Worm (Caenorhabditis elegans) whole organism, L2 larva: ENCODE measurements around the gene ugt-5.

Experiments used
- C34F6.9 ChIP-seq: fragments of 150-350 bp; optimal IDR thresholded peaks from 2 replicates; lab custom pipeline; 2014; ENCODE audit warnings: missing biosample characterization, missing genetic modification characterization
- blmp-1 ChIP-seq: sonication (generic microtip); optimal IDR thresholded peaks from 2 replicates; lab custom pipeline; 2017; ENCODE audit warnings: missing genetic modification characterization, mild to moderate bottlenecking, missing compliant biosample characterization, antibody characterized with exemption, moderate library complexity; ENCODE audit not compliant: insufficient read depth
- ceh-82 ChIP-seq: fragments of 150-350 bp; optimal IDR thresholded peaks from 2 replicates; lab custom pipeline; 2014; ENCODE audit warnings: missing biosample characterization, missing genetic modification characterization
- crh-2 ChIP-seq: sonication (generic microtip); optimal IDR thresholded peaks from 2 replicates; lab custom pipeline; 2017; ENCODE audit warnings: missing biosample characterization, missing genetic modification characterization
- mdl-1 ChIP-seq, 2 experiments: fragments of 150-350 bp in 1 of 2; sonication (generic microtip) in 1 of 2; optimal IDR thresholded peaks; 2 replicates each; lab custom pipeline; 2017; ENCODE audit warnings: missing biosample characterization in 2 of 2, missing genetic modification characterization in 2 of 2
- nhr-10 ChIP-seq: sonication (generic microtip); optimal IDR thresholded peaks from 2 replicates; lab custom pipeline; 2017; ENCODE audit warnings: missing biosample characterization, missing genetic modification characterization
- nhr-11 ChIP-seq: fragments of 150-350 bp; optimal IDR thresholded peaks from 2 replicates; lab custom pipeline; 2014; ENCODE audit warnings: missing biosample characterization, missing genetic modification characterization
- nhr-77 ChIP-seq: fragments of 150-350 bp; optimal IDR thresholded peaks from 2 replicates; lab custom pipeline; 2014; ENCODE audit warnings: missing biosample characterization, missing genetic modification characterization
- skn-1 ChIP-seq: sonication (generic microtip); optimal IDR thresholded peaks from 2 replicates; lab custom pipeline; 2017; ENCODE audit warnings: missing biosample characterization, missing genetic modification characterization
- snpc-4 ChIP-seq: fragments of 150-350 bp; optimal IDR thresholded peaks from 2 replicates; lab custom pipeline; 2014; ENCODE audit warnings: missing biosample characterization, missing genetic modification characterization
- unc-39 ChIP-seq: fragments of 150-350 bp; optimal IDR thresholded peaks from 2 replicates; lab custom pipeline; 2014; ENCODE audit warnings: missing biosample characterization, missing genetic modification characterization
- unc-62 ChIP-seq: fragments of 150-350 bp; optimal IDR thresholded peaks from 2 replicates; lab custom pipeline; 2014; ENCODE audit warnings: missing biosample characterization, missing genetic modification reagents, missing genetic modification characterization

- TF ChIP-seq unc-62 (GFP tag; lab: Kevin White, UChicago) (no peak), blmp-1 (tag; lab: Kevin White, UChicago) (no peak), mdl-1 (tag; optimal IDR thresholded peaks at IDR 0.05; lab: Kevin White, UChicago) (no peak), unc-39 (tag; lab: Kevin White, UChicago) (no peak), C34F6.9 (tag; lab: Kevin White, UChicago) (no peak), nhr-11 (tag; lab: Kevin White, UChicago) (no peak), crh-2 (tag; lab: Kevin White, UChicago) (no peak), skn-1 (no peak), nhr-10 (no peak), nhr-77 (tag; lab: Kevin White, UChicago) (no peak), ceh-82 (tag; lab: Kevin White, UChicago) (no peak), snpc-4 (tag; lab: Kevin White, UChicago) (no peak)
Observed at ce11 chrV:12768946-12769345, 23.8 kb downstream of the ugt-5 start, which contains the start of gene srt-43.
